Fruit fly (Drosophila melanogaster) whole organism, embryonic: ENCODE measurements around the gene mRpS18B.

Experiments
- CG10209 ChIP-seq: fragments of 200-800 bp; sonication (Bioruptor generic); optimal IDR thresholded peaks from 3 replicates; lab custom pipeline; 2017; ENCODE audit warnings: missing biosample characterization, mild to moderate bottlenecking, missing genetic modification characterization, missing genetic modification reagents
- CG10274 ChIP-seq: fragments of 200-800 bp; sonication (Bioruptor generic); optimal IDR thresholded peaks from 3 replicates; lab custom pipeline; 2017; ENCODE audit warnings: missing biosample characterization, mild to moderate bottlenecking, missing genetic modification characterization
- CG10654 ChIP-seq: fragments of 200-800 bp; sonication (Bioruptor generic); optimal IDR thresholded peaks from 2 replicates; lab custom pipeline; 2016; ENCODE audit warnings: missing biosample characterization, missing genetic modification characterization
- CG11456 ChIP-seq: fragments of 200-800 bp; sonication (Bioruptor generic); IDR thresholded peaks from 3 replicates; pipeline ENCODE4 v1.3.6; 2022; ENCODE audit warnings: missing biosample characterization, missing genetic modification characterization
- CG13894 ChIP-seq: fragments of 200-800 bp; sonication (Bioruptor generic); optimal IDR thresholded peaks from 3 replicates; lab custom pipeline; 2018; ENCODE audit warnings: missing biosample characterization, mild to moderate bottlenecking, missing genetic modification characterization, moderate library complexity
- CG14014 ChIP-seq: fragments of 200-800 bp; sonication (Bioruptor generic); IDR thresholded peaks from 2 replicates; pipeline ENCODE4 v1.3.6; 2022; ENCODE audit warnings: missing biosample characterization, missing genetic modification characterization
- CG14050 ChIP-seq: fragments of 200-800 bp; sonication (Bioruptor generic); IDR thresholded peaks from 3 replicates; pipeline ENCODE4 v1.3.6; 2022; ENCODE audit warnings: missing biosample characterization, missing genetic modification characterization
- CG15601 ChIP-seq: fragments of 200-800 bp; sonication (Bioruptor generic); optimal IDR thresholded peaks from 3 replicates; lab custom pipeline; 2019; ENCODE audit warnings: missing biosample characterization, mild to moderate bottlenecking, missing genetic modification characterization, moderate library complexity
- CG15696 ChIP-seq: fragments of 200-800 bp; sonication (Bioruptor generic); optimal IDR thresholded peaks from 2 replicates; lab custom pipeline; 2019; ENCODE audit warnings: missing biosample characterization, mild to moderate bottlenecking, missing genetic modification characterization, moderate library complexity
- CG17568 ChIP-seq: fragments of 200-800 bp; sonication (Bioruptor generic); optimal IDR thresholded peaks from 2 replicates; lab custom pipeline; 2018; ENCODE audit warnings: missing biosample characterization, mild to moderate bottlenecking, missing genetic modification characterization, moderate library complexity
- CG17912 ChIP-seq: fragments of 200-800 bp; sonication (Bioruptor generic); optimal IDR thresholded peaks from 2 replicates; lab custom pipeline; 2018; ENCODE audit warnings: missing biosample characterization, mild to moderate bottlenecking, missing genetic modification characterization
- CG1792 ChIP-seq: fragments of 200-800 bp; sonication (Bioruptor generic); optimal IDR thresholded peaks from 2 replicates; lab custom pipeline; 2016; ENCODE audit warnings: missing biosample characterization, missing genetic modification characterization
- CG18011 ChIP-seq: fragments of 200-800 bp; sonication (Bioruptor generic); optimal IDR thresholded peaks from 2 replicates; lab custom pipeline; 2017; ENCODE audit warnings: missing biosample characterization, missing genetic modification characterization, mild to moderate bottlenecking, moderate library complexity, missing genotype
- CG18262 ChIP-seq: fragments of 200-800 bp; optimal IDR thresholded peaks from 3 replicates; lab custom pipeline; 2019; ENCODE audit warnings: missing biosample characterization, mild to moderate bottlenecking, missing genetic modification characterization, moderate library complexity
- CG2875 ChIP-seq: fragments of 200-800 bp; sonication (Bioruptor generic); optimal IDR thresholded peaks from 2 replicates; lab custom pipeline; 2017; ENCODE audit warnings: missing biosample characterization, mild to moderate bottlenecking, missing genetic modification characterization, missing genetic modification reagents
- CG33557 ChIP-seq: fragments of 200-800 bp; sonication (Bioruptor generic); optimal IDR thresholded peaks from 2 replicates; lab custom pipeline; 2019; ENCODE audit warnings: missing biosample characterization, mild to moderate bottlenecking, missing genetic modification characterization, moderate library complexity
- CG4820 ChIP-seq: fragments of 200-800 bp; sonication (Bioruptor generic); optimal IDR thresholded peaks from 3 replicates; lab custom pipeline; 2016; ENCODE audit warnings: missing biosample characterization, missing genetic modification characterization
- CG6254 ChIP-seq: fragments of 200-800 bp; sonication (Bioruptor generic); optimal IDR thresholded peaks from 3 replicates; lab custom pipeline; 2017; ENCODE audit warnings: mild to moderate bottlenecking, missing biosample characterization, missing genetic modification reagents, missing genetic modification characterization
- CG8478 ChIP-seq: fragments of >200 bp; optimal IDR thresholded peaks from 2 replicates; lab custom pipeline; 2018
- CG9215 ChIP-seq: fragments of 200-800 bp; sonication (Bioruptor generic); IDR thresholded peaks from 2 replicates; pipeline ENCODE4 v1.3.6; 2022; ENCODE audit warnings: missing biosample characterization, missing genetic modification characterization
- CG9797 ChIP-seq: fragments of 200-800 bp; sonication (Bioruptor generic); optimal IDR thresholded peaks from 3 replicates; lab custom pipeline; 2018; ENCODE audit warnings: missing biosample characterization, mild to moderate bottlenecking, missing genetic modification characterization
- CG9817 ChIP-seq: fragments of 200-800 bp; sonication (Bioruptor generic); optimal IDR thresholded peaks from 2 replicates; lab custom pipeline; 2018; ENCODE audit warnings: missing biosample characterization, mild to moderate bottlenecking, missing genetic modification characterization, moderate library complexity
- Chrac-16 ChIP-seq: fragments of 200-800 bp; sonication (Bioruptor generic); optimal IDR thresholded peaks from 3 replicates; lab custom pipeline; 2016; ENCODE audit warnings: missing biosample characterization, missing genetic modification characterization
- CoRest ChIP-seq: fragments of 200-800 bp; sonication (Bioruptor generic); optimal IDR thresholded peaks from 3 replicates; lab custom pipeline; 2018; ENCODE audit warnings: missing biosample characterization, mild to moderate bottlenecking, missing genetic modification characterization, moderate library complexity
- Meics ChIP-seq: fragments of 200-800 bp; sonication (Bioruptor generic); optimal IDR thresholded peaks from 2 replicates; lab custom pipeline; 2017; ENCODE audit warnings: missing biosample characterization, mild to moderate bottlenecking, missing genetic modification characterization
- Mes4 ChIP-seq: fragments of 200-800 bp; sonication (Bioruptor generic); optimal IDR thresholded peaks from 2 replicates; lab custom pipeline; 2016; ENCODE audit warnings: missing biosample characterization, missing genetic modification characterization
- Myb ChIP-seq: fragments of 200-800 bp; sonication (Bioruptor generic); optimal IDR thresholded peaks from 2 replicates; lab custom pipeline; 2016; ENCODE audit warnings: missing biosample characterization, missing genetic modification characterization
- Nf-YC ChIP-seq: fragments of 200-800 bp; optimal IDR thresholded peaks from 3 replicates; lab custom pipeline; 2019; ENCODE audit warnings: missing biosample characterization, mild to moderate bottlenecking, missing genetic modification characterization, moderate library complexity
- Ptx1 ChIP-seq: fragments of 200-800 bp; sonication (Bioruptor generic); IDR thresholded peaks from 2 replicates; pipeline ENCODE4 v1.3.6; 2022; ENCODE audit warnings: missing biosample characterization, missing genetic modification characterization
- Sry-β ChIP-seq: fragments of 200-800 bp; sonication (Bioruptor generic); optimal IDR thresholded peaks from 2 replicates; lab custom pipeline; 2018; ENCODE audit warnings: missing biosample characterization, mild to moderate bottlenecking, missing genetic modification characterization, moderate library complexity
- Usf ChIP-seq: fragments of 200-800 bp; sonication (Bioruptor generic); optimal IDR thresholded peaks from 2 replicates; lab custom pipeline; 2017; ENCODE audit warnings: missing genotype, missing biosample characterization, missing genetic modification characterization
- bab2 ChIP-seq: fragments of 200-800 bp; sonication (Bioruptor generic); optimal IDR thresholded peaks from 2 replicates; lab custom pipeline; 2016; ENCODE audit warnings: missing biosample characterization, missing genetic modification characterization
- chinmo ChIP-seq: fragments of 200-800 bp; sonication (Bioruptor generic); IDR thresholded peaks from 4 replicates; pipeline ENCODE4 v1.3.6; 2022; ENCODE audit warnings: missing biosample characterization, missing genetic modification characterization; ENCODE audit not compliant: partially characterized antibody
- chm ChIP-seq: fragments of 200-800 bp; sonication (Bioruptor generic); IDR thresholded peaks from 2 replicates; pipeline ENCODE4 v1.3.6; 2022; ENCODE audit warnings: missing biosample characterization, missing genetic modification characterization
- dmrt11E ChIP-seq: fragments of 200-800 bp; sonication (Bioruptor generic); optimal IDR thresholded peaks from 3 replicates; lab custom pipeline; 2018; ENCODE audit warnings: missing biosample characterization, mild to moderate bottlenecking, missing genetic modification characterization, moderate library complexity
- en ChIP-seq: fragments of 200-800 bp; sonication (Bioruptor generic); optimal IDR thresholded peaks from 2 replicates; lab custom pipeline; 2016; ENCODE audit warnings: missing biosample characterization, missing genetic modification characterization
- eve ChIP-seq, 2 experiments: fragments of >200 bp; optimal IDR thresholded peaks; 2 replicates each; lab custom pipeline; 2017; ENCODE audit warnings: missing biosample characterization in 2 of 2, missing genetic modification characterization in 2 of 2
- kay ChIP-seq: fragments of 200-800 bp; sonication (Bioruptor generic); optimal IDR thresholded peaks from 2 replicates; lab custom pipeline; 2016; ENCODE audit warnings: missing biosample characterization, missing genetic modification characterization
- lilli ChIP-seq: fragments of 200-800 bp; sonication (Bioruptor generic); optimal IDR thresholded peaks from 3 replicates; lab custom pipeline; 2016; ENCODE audit warnings: missing biosample characterization, missing genetic modification characterization
- lola ChIP-seq, 3 experiments: fragments of >200 bp in 2 of 3; fragments of 200-800 bp in 1 of 3; sonication (Bioruptor generic) in 1 of 3; optimal IDR thresholded peaks; 2 replicates each; lab custom pipeline; 2017 to 2019; ENCODE audit warnings: missing biosample characterization in 3 of 3, missing genetic modification characterization in 3 of 3, mild to moderate bottlenecking in 1 of 3, moderate library complexity in 1 of 3
- lov ChIP-seq, 2 experiments: fragments of 200-800 bp in 1 of 2; fragments of >200 bp in 1 of 2; sonication (Bioruptor generic) in 1 of 2; IDR thresholded peaks in 1 of 2; optimal IDR thresholded peaks in 1 of 2; 2 replicates in 1 of 2; 3 replicates in 1 of 2; pipeline versions ENCODE4 v1.3.6 to Lab custom; 2017 to 2022; ENCODE audit warnings: missing biosample characterization in 1 of 2, missing genetic modification characterization in 1 of 2
- mld ChIP-seq: fragments of 200-800 bp; sonication (Bioruptor generic); IDR thresholded peaks from 3 replicates; pipeline ENCODE4 v1.3.6; 2022; ENCODE audit warnings: missing biosample characterization, missing genetic modification characterization; ENCODE audit not compliant: partially characterized antibody
- nerfin-1 ChIP-seq: fragments of 200-800 bp; sonication (Bioruptor generic); optimal IDR thresholded peaks from 3 replicates; lab custom pipeline; 2019; ENCODE audit warnings: missing biosample characterization, mild to moderate bottlenecking, missing genetic modification characterization, moderate library complexity
- pb ChIP-seq: fragments of 200-800 bp; sonication (Bioruptor generic); optimal IDR thresholded peaks from 3 replicates; lab custom pipeline; 2016; ENCODE audit warnings: missing biosample characterization, missing genetic modification characterization
- pnt ChIP-seq: fragments of 200-800 bp; sonication (Bioruptor generic); optimal IDR thresholded peaks from 3 replicates; lab custom pipeline; 2016; ENCODE audit warnings: missing biosample characterization, missing genetic modification characterization
- row ChIP-seq: fragments of 200-800 bp; sonication (Bioruptor generic); IDR thresholded peaks from 3 replicates; pipeline ENCODE4 v1.3.6; 2022; ENCODE audit warnings: missing biosample characterization, missing genetic modification characterization
- seq ChIP-seq: fragments of 200-800 bp; sonication (Bioruptor generic); IDR thresholded peaks from 2 replicates; pipeline ENCODE4 v1.3.6; 2022; ENCODE audit warnings: missing biosample characterization, missing genetic modification characterization
- sim ChIP-seq: fragments of 200-800 bp; sonication (Bioruptor generic); IDR thresholded peaks from 2 replicates; pipeline ENCODE4 v1.3.6; 2022; ENCODE audit warnings: missing biosample characterization, missing genetic modification characterization
- sqz ChIP-seq: fragments of 200-800 bp; sonication (Bioruptor generic); optimal IDR thresholded peaks from 3 replicates; lab custom pipeline; 2018; ENCODE audit warnings: missing biosample characterization, mild to moderate bottlenecking, missing genetic modification characterization
- usp ChIP-seq: fragments of >200 bp; optimal IDR thresholded peaks from 2 replicates; lab custom pipeline; 2017; ENCODE audit warnings: missing biosample characterization, missing genetic modification characterization
- z ChIP-seq: fragments of 200-800 bp; sonication (Bioruptor generic); IDR thresholded peaks from 3 replicates; pipeline ENCODE4 v1.3.6; 2022; ENCODE audit warnings: missing biosample characterization, missing genetic modification characterization

The mRpS18B gene

DNA sequence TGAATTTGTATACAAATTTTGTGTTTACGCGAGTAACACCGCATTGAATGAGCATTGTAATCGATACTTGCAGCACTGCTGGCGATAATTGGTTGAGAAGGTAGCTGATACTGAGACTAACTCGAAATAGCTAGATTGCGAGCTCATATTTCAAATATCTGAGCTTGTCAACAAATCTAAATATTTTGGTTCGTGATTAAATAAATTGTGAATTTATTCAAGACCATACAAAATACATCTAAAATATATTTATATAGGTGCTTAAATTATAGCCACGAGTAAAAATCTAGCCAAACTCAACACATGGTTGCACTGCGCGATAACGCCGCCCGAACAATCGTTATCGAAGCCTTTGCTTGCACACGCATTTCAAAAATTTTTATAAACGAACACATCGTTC, 3.3 kb downstream of the mRpS18B start, which contains the start of the genes Taf13 and nesd (continued):
- TF ChIP-seq CG9797 (GFP tag; lab: Kevin White, UChicago), result peak; percentile 32
- 0 out of 4 replicates have a peak, but pooled peaks have one; percentile 35 for TF ChIP-seq chinmo (GFP tag; lab: Robert Waterston, UW)
- peak; percentile 72 for TF ChIP-seq CoRest (tag; lab: Kevin White, UChicago)
- TF ChIP-seq lola (GFP tag; optimal IDR thresholded peaks at IDR 0.05; lab: Kevin White, UChicago), result peak in 1 of 3 experiments; percentile 46
- no peak for TF ChIP-seq kay
- TF ChIP-seq chm (GFP tag; lab: Robert Waterston, UW), result no peak
- TF ChIP-seq CG13894, result peak; percentile 50
- no peak for TF ChIP-seq eve (GFP tag; optimal IDR thresholded peaks at IDR 0.05; lab: Kevin White, UChicago)
- TF ChIP-seq mld (GFP tag; lab: Robert Waterston, UW), result no peak; the same call in 2 of the 3 replicates
- no peak for TF ChIP-seq CG6254 (GFP tag; lab: Kevin White, UChicago)
- no peak for TF ChIP-seq CG14050 (GFP tag; lab: Robert Waterston, UW)
- TF ChIP-seq CG1792 (GFP tag; lab: Kevin White, UChicago), result no peak
- TF ChIP-seq Sry-β (GFP tag; lab: Kevin White, UChicago), result peak; percentile 96
- no peak for TF ChIP-seq sim
- TF ChIP-seq CG9817, result peak; percentile 47
- no peak for TF ChIP-seq CG9215 (GFP tag; lab: Robert Waterston, UW)
- TF ChIP-seq bab2 (GFP tag; lab: Kevin White, UChicago), result no peak
- TF ChIP-seq CG10654 (GFP tag; lab: Kevin White, UChicago), result no peak
- TF ChIP-seq lilli (GFP tag; lab: Kevin White, UChicago), result peak; percentile 62
- no peak for TF ChIP-seq pb (GFP tag; lab: Kevin White, UChicago)
- TF ChIP-seq CG10274 (GFP tag; lab: Kevin White, UChicago), result no peak
- TF ChIP-seq en, result no peak
- TF ChIP-seq CG18011 (GFP tag; lab: Kevin White, UChicago), result peak; percentile 9
- peak; percentile 20 for TF ChIP-seq CG4820 (GFP tag; lab: Kevin White, UChicago)
- TF ChIP-seq sqz (GFP tag; lab: Kevin White, UChicago), result no peak
- TF ChIP-seq Nf-YC (tag; lab: Kevin White, UChicago), result peak; percentile 61
- TF ChIP-seq CG15601 (tag; lab: Kevin White, UChicago), result peak; percentile 69
- no peak for TF ChIP-seq Usf (GFP tag; lab: Kevin White, UChicago)
- TF ChIP-seq dmrt11E (tag; lab: Kevin White, UChicago), result peak; percentile 46
- peak; percentile 39 for TF ChIP-seq nerfin-1 (tag; lab: Kevin White, UChicago)
- TF ChIP-seq pnt, result no peak
- TF ChIP-seq CG33557 (GFP tag; lab: Kevin White, UChicago), result peak; percentile 30
- TF ChIP-seq Chrac-16 (GFP tag; lab: Kevin White, UChicago), result peak; percentile 11
- TF ChIP-seq CG2875, result no peak
- TF ChIP-seq row (GFP tag; lab: Robert Waterston, UW), result peak; percentile 94
- no peak for TF ChIP-seq CG10209
- TF ChIP-seq seq (GFP tag; lab: Robert Waterston, UW), result no peak
- no peak for TF ChIP-seq CG11456 (GFP tag; lab: Robert Waterston, UW)
- TF ChIP-seq CG8478 (lab: Kevin White, UChicago), result no peak
- TF ChIP-seq z, result no peak
- TF ChIP-seq Ptx1 (GFP tag; lab: Robert Waterston, UW), result no peak
- peak; percentile 35 for TF ChIP-seq CG18262 (tag; lab: Kevin White, UChicago)
- no peak for TF ChIP-seq CG17912 (GFP tag; lab: Kevin White, UChicago)
- no peak for TF ChIP-seq usp (GFP tag; lab: Kevin White, UChicago)
- no peak for TF ChIP-seq Mes4 (GFP tag; lab: Kevin White, UChicago)
- TF ChIP-seq CG17568, result no peak
- TF ChIP-seq Myb (GFP tag; lab: Kevin White, UChicago), result peak; percentile 73
- no peak for TF ChIP-seq lov (optimal IDR thresholded peaks at IDR 0.05; lab: Kevin White, UChicago)
- no peak for TF ChIP-seq lov (GFP tag; IDR thresholded peaks at IDR 0.05; lab: Robert Waterston, UW)
- no peak for TF ChIP-seq CG14014 (GFP tag; lab: Robert Waterston, UW)
- TF ChIP-seq Meics (GFP tag; lab: Kevin White, UChicago), result peak; percentile 42
- TF ChIP-seq CG15696 (tag; lab: Kevin White, UChicago), result peak; percentile 27
